Fruit fly (Drosophila melanogaster): ENCODE data around the gene CG3726.

DNA sequence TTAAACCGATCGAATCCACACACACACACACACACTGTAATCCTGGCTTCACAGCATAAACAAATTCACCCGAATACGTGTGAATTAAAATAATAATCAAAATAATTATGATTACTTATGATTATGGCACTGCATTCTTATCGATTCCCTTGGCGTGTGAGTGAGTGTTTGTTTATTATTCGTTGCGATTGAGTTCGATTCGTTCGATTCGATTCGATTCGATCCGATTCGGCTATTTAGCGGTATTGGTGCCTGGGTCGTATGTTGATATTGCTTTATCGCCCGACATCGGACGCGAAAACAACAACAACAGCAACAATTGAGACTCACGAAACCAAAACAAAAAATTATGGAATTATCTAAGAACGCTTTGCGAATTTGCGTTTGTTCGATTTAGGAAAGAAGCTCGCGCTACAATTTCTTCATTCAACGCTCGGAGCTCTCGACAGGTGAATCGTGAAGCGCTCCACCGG is 38.3 kb downstream of the CG3726 start, which contains the start of gene CG6067:
- TF ChIP-seq CG32121 (GFP tag; IDR thresholded peaks at IDR 0.05) (no peak), rn (GFP tag; IDR thresholded peaks at IDR 0.05) (no peak), D1 (tag; optimal IDR thresholded peaks at IDR 0.05) (no peak), CG13204 (GFP tag; optimal IDR thresholded peaks at IDR 0.05) (no peak), Snoo (tag; optimal IDR thresholded peaks at IDR 0.05) (no peak), CG10348 (GFP tag; IDR thresholded peaks at IDR 0.05) (no peak), CG8301 (tag; optimal IDR thresholded peaks at IDR 0.05) (no peak), CG34367 (tag; optimal IDR thresholded peaks at IDR 0.05) (no peak), EcR (GFP tag; optimal IDR thresholded peaks at IDR 0.05) (no peak), CG17806 (tag; optimal IDR thresholded peaks at IDR 0.05) (no peak), CG4496 (GFP tag; IDR thresholded peaks at IDR 0.05) (no peak), CG15710 (tag; optimal IDR thresholded peaks at IDR 0.05) (no peak), gl (tag; optimal IDR thresholded peaks at IDR 0.05) (no peak)

Measured in whole organism, pupa.